Worm (Caenorhabditis elegans) whole organism, L2 larva: ENCODE measurements around the gene nas-16.

Experiments
- C34F6.9 ChIP-seq: fragments of 150-350 bp; optimal IDR thresholded peaks from 2 replicates; lab custom pipeline; 2014; ENCODE audit warnings: missing biosample characterization, missing genetic modification characterization
- ZK546.5 ChIP-seq: sonication (generic microtip); optimal IDR thresholded peaks from 2 replicates; lab custom pipeline; 2017; ENCODE audit warnings: missing biosample characterization, missing genetic modification characterization
- aly-2 ChIP-seq: fragments of 150-350 bp; optimal IDR thresholded peaks from 2 replicates; lab custom pipeline; 2014; ENCODE audit warnings: missing biosample characterization, missing genetic modification characterization
- ama-1 ChIP-seq: fragments of 150-350 bp; optimal IDR thresholded peaks from 2 replicates; lab custom pipeline; 2018; ENCODE audit warnings: inconsistent platforms
- blmp-1 ChIP-seq: sonication (generic microtip); optimal IDR thresholded peaks from 2 replicates; lab custom pipeline; 2017; ENCODE audit warnings: missing genetic modification characterization, mild to moderate bottlenecking, missing compliant biosample characterization, antibody characterized with exemption, moderate library complexity; ENCODE audit not compliant: insufficient read depth
- crh-2 ChIP-seq: sonication (generic microtip); optimal IDR thresholded peaks from 2 replicates; lab custom pipeline; 2017; ENCODE audit warnings: missing biosample characterization, missing genetic modification characterization
- elt-1 ChIP-seq: fragments of 150-350 bp; optimal IDR thresholded peaks from 2 replicates; lab custom pipeline; 2014; ENCODE audit warnings: missing biosample characterization, missing genetic modification characterization
- elt-3 ChIP-seq: sonication (generic microtip); optimal IDR thresholded peaks from 2 replicates; lab custom pipeline; 2017; ENCODE audit warnings: missing biosample characterization, missing genetic modification characterization
- gmeb-1 ChIP-seq: fragments of 150-350 bp; optimal IDR thresholded peaks from 2 replicates; lab custom pipeline; 2014; ENCODE audit warnings: missing biosample characterization, missing genetic modification characterization
- lin-11 ChIP-seq: fragments of 150-350 bp; sonication (generic microtip); optimal IDR thresholded peaks from 2 replicates; lab custom pipeline; 2014; ENCODE audit warnings: missing biosample characterization, missing genetic modification characterization, inconsistent platforms, mixed read lengths
- lin-13 ChIP-seq: fragments of 150-350 bp; optimal IDR thresholded peaks from 2 replicates; lab custom pipeline; 2014; ENCODE audit warnings: missing biosample characterization, missing genetic modification reagents, missing genetic modification characterization
- lin-39 ChIP-seq: fragments of 150-350 bp; optimal IDR thresholded peaks from 2 replicates; lab custom pipeline; 2014; ENCODE audit warnings: missing biosample characterization, missing genetic modification reagents, missing genetic modification characterization
- lsy-2 ChIP-seq, 2 experiments: fragments of 150-350 bp in 1 of 2; sonication (generic microtip) in 1 of 2; optimal IDR thresholded peaks; 2 replicates each; lab custom pipeline; 2014 to 2017; ENCODE audit warnings: missing biosample characterization in 2 of 2, missing genetic modification characterization in 2 of 2
- mbf-1 ChIP-seq: sonication (generic microtip); optimal IDR thresholded peaks from 2 replicates; lab custom pipeline; 2017; ENCODE audit warnings: missing biosample characterization, missing genetic modification characterization
- nhr-10 ChIP-seq: sonication (generic microtip); optimal IDR thresholded peaks from 2 replicates; lab custom pipeline; 2017; ENCODE audit warnings: missing biosample characterization, missing genetic modification characterization
- nhr-11 ChIP-seq: fragments of 150-350 bp; optimal IDR thresholded peaks from 2 replicates; lab custom pipeline; 2014; ENCODE audit warnings: missing biosample characterization, missing genetic modification characterization
- nhr-12 ChIP-seq: fragments of 150-350 bp; optimal IDR thresholded peaks from 2 replicates; lab custom pipeline; 2014; ENCODE audit warnings: missing biosample characterization, missing genetic modification characterization
- nhr-21 ChIP-seq: fragments of 150-350 bp; optimal IDR thresholded peaks from 2 replicates; lab custom pipeline; 2014; ENCODE audit warnings: missing biosample characterization, missing genetic modification characterization
- nhr-25 ChIP-seq: fragments of 150-350 bp; sonication (generic microtip); optimal IDR thresholded peaks from 3 replicates; lab custom pipeline; 2014; ENCODE audit warnings: missing biosample characterization, missing genetic modification characterization
- nhr-6 ChIP-seq: fragments of 150-350 bp; optimal IDR thresholded peaks from 2 replicates; lab custom pipeline; 2014; ENCODE audit warnings: missing biosample characterization, missing genetic modification characterization
- nhr-77 ChIP-seq: fragments of 150-350 bp; optimal IDR thresholded peaks from 2 replicates; lab custom pipeline; 2014; ENCODE audit warnings: missing biosample characterization, missing genetic modification characterization
- peb-1 ChIP-seq: fragments of 150-350 bp; optimal IDR thresholded peaks from 2 replicates; lab custom pipeline; 2014; ENCODE audit warnings: missing biosample characterization, missing genetic modification characterization
- sem-4 ChIP-seq: fragments of 150-350 bp; optimal IDR thresholded peaks from 2 replicates; lab custom pipeline; 2014; ENCODE audit warnings: missing biosample characterization, missing genetic modification reagents, missing genetic modification characterization
- sma-9 ChIP-seq, 2 experiments: fragments of 150-350 bp in 1 of 2; sonication (generic microtip) in 1 of 2; optimal IDR thresholded peaks; 2 replicates each; lab custom pipeline; 2014 to 2016; ENCODE audit warnings: missing genetic modification characterization in 2 of 2, mild to moderate bottlenecking in 1 of 2, missing biosample characterization in 1 of 2, missing compliant biosample characterization in 1 of 2, missing genetic modification reagents in 1 of 2, moderate library complexity in 1 of 2
- snpc-4 ChIP-seq: fragments of 150-350 bp; optimal IDR thresholded peaks from 2 replicates; lab custom pipeline; 2014; ENCODE audit warnings: missing biosample characterization, missing genetic modification characterization
- unc-39 ChIP-seq: fragments of 150-350 bp; optimal IDR thresholded peaks from 2 replicates; lab custom pipeline; 2014; ENCODE audit warnings: missing biosample characterization, missing genetic modification characterization
- unc-55 ChIP-seq: fragments of 150-350 bp; sonication (generic microtip); optimal IDR thresholded peaks from 3 replicates; lab custom pipeline; 2014; ENCODE audit warnings: missing biosample characterization, missing genetic modification reagents, missing genetic modification characterization
- zag-1 ChIP-seq: fragments of 150-350 bp; optimal IDR thresholded peaks from 2 replicates; lab custom pipeline; 2014; ENCODE audit warnings: missing biosample characterization, missing genetic modification characterization
- ztf-1 ChIP-seq: fragments of 200-800 bp; sonication (Bioruptor generic); conservative IDR thresholded peaks from 2 replicates; pipeline ENCODE4 v1.3.6; 2022; ENCODE audit warnings: missing genetic modification characterization, missing compliant biosample characterization
- ztf-11 ChIP-seq: sonication (generic microtip); optimal IDR thresholded peaks from 2 replicates; lab custom pipeline; 2017; ENCODE audit warnings: missing biosample characterization, missing genetic modification characterization

The nas-16 gene

DNA sequence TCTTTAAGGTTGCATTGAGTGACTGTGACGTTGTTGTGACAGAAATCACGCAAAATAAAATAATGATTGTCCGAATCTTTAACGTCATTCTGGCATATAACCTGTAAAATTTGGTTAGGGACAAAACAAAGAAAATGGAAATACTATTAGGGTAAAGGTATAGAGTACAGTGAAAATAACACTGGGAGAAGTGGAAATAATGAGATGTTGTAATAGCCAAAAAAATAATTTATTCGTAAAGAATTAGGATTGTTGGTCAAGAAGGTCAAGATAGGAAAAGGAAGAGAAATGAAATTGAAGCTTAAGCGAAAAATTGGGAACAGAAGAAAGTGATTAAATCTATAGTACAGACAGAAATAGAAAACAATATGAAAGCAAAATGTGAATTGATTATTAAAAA, 22.9 kb downstream of the nas-16 start, which contains the start of gene deg-3:
deg-3 (minus strand) TSS at position 101 of the 400 bp plus-strand sequence.
- TF ChIP-seq unc-39 (tag; lab: Kevin White, UChicago) = no peak
- TF ChIP-seq snpc-4 (tag; lab: Kevin White, UChicago) = no peak
- no peak for TF ChIP-seq gmeb-1

DNA sequence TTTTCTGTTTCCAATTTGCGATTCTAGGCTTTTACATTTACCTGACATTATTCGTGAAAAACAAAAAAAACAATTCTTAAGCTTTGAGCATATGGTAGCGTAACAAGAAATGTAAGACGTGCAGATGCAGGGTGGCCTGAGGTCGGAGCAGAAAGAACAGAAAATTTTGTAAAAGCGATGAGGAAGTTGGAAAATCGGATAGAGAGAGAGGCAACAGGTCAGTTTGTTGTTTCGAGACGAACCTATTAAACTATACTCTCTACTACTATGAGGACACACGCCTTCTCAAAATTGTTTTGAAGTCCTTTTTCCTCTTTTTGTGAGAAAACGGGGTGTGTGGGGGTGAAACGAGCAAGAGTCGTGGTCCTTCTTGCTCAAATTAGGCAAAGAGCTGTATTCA, 29.5 kb downstream of the nas-16 start, which contains the start of gene des-2:
des-2 (minus strand) TSS at position 101 of the 400 bp plus-strand sequence.
- TF ChIP-seq lin-39 (tag; lab: Kevin White, UChicago) = no peak
- no peak for TF ChIP-seq nhr-6 (tag; lab: Kevin White, UChicago)
- TF ChIP-seq nhr-10 (tag; lab: Kevin White, UChicago) = no peak
- no peak for TF ChIP-seq nhr-11
- TF ChIP-seq blmp-1 = no peak
- no peak for TF ChIP-seq lin-11 (tag; lab: Kevin White, UChicago)
- no peak for TF ChIP-seq ZK546.5 (tag; lab: Kevin White, UChicago)

DNA sequence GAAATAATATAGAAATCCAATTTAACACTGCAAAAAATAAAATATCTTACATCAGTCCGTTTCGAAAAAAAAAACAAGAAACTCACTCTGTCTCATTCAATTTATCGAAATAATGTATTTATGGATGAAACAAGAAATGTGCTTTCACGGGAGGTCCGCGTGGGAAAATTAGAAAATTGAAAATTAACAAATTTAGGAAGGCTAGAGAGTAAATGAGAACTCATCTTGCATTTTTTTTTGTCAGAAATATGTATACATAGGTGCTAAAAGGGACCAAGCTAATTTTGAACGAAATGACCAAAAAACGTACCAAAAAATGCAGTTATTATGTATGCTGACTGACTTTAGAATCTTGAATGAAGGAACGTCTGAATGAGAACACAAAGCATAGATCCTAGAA, 32.4 kb downstream of the nas-16 start, which contains the start of gene T26H10.2:
T26H10.2 (minus strand) TSS at position 101 of the 400 bp plus-strand sequence.
- TF ChIP-seq crh-2 (no peak), lsy-2 (tag; optimal IDR thresholded peaks at IDR 0.05; lab: Kevin White, UChicago) (no peak), mbf-1 (tag; lab: Kevin White, UChicago) (no peak), aly-2 (no peak), gmeb-1 (no peak), elt-1 (no peak), ZK546.5 (tag; lab: Kevin White, UChicago) (no peak), sem-4 (tag; lab: Kevin White, UChicago) (no peak)
- TF ChIP-seq, all 48 proteins: peak for 0

DNA sequence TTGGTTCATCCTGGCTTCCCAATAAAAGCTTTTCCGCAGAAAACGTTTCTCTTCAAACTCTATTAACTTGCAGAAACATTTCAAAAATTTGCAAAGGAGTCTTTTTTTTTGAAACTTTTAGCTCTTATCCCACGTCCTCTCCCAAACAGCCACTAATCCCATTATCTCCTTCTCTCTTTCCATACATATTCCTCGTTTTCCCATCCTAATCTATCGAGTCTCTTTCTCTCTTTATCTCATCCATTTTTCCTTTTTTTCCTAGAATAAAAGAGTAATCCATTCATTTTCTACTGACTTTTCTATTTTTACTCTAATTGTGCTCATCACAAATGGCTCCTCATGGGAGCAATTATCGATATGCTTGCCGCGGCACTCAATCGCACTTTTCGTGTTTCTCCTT, 36.6 kb downstream of the nas-16 start:
- TF ChIP-seq ZK546.5 (tag; lab: Kevin White, UChicago) = no peak
- peak; percentile 36 for TF ChIP-seq C34F6.9 (tag; lab: Kevin White, UChicago)
- TF ChIP-seq zag-1 (tag; lab: Kevin White, UChicago) = peak; percentile 43

DNA sequence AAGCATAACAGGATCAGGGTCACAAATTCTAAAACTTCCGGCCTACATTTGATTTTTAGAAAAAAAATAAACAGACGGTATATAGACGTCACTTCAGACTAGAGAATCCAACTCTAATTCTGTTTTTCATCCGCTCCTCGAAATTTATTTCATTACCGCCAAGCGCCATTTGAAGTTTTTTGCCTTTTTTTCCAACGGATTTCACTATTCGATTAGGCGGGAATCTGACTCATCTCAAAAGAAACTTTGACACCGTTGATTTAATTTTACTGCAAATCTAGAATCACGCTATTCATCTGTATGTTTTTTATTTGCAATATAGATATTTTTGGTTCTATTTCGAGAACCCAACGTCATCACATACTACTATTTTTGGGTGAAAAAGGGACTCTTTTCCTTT, 38.7 kb downstream of the nas-16 start:
- TF ChIP-seq lin-13 (GFP tag; lab: Kevin White, UChicago) (no peak), elt-3 (no peak), nhr-77 (tag; lab: Kevin White, UChicago) (no peak), gmeb-1 (no peak), ztf-11 (no peak), nhr-21 (tag; lab: Kevin White, UChicago) (no peak), sem-4 (tag; lab: Kevin White, UChicago) (no peak), ZK546.5 (tag; lab: Kevin White, UChicago) (no peak), unc-55 (GFP tag; lab: Kevin White, UChicago) (no peak), nhr-11 (no peak), peb-1 (tag; lab: Kevin White, UChicago) (no peak), ama-1 (lab: Kevin White, UChicago) (no peak), crh-2 (no peak), nhr-25 (tag; lab: Kevin White, UChicago) (no peak), nhr-12 (tag; lab: Kevin White, UChicago) (no peak), ztf-1 (no peak), nhr-10 (tag; lab: Kevin White, UChicago) (no peak)

DNA sequence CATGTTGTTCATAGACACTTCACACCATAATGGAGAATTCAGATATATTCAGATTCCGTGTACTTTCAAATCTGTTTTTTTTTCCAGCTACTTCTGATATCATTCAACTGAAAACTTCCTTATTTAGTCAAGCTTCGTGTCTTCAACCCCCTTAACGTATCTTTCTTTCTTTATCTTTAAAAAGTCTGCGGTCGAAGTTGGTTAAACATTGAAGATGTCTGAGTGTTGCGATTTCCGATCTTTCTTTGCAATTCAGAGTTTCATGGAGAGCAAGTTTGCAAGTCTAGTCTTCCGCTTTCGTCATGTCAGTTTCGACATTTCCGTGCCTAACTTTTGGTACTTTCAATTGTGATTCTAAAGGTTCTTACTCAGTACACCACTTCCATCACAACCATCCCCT, 43.1 kb downstream of the nas-16 start:
- TF ChIP-seq zag-1 (tag; lab: Kevin White, UChicago) (no peak), lin-13 (GFP tag; lab: Kevin White, UChicago) (no peak)
- TF ChIP-seq, all 48 proteins: peak for 0

DNA sequence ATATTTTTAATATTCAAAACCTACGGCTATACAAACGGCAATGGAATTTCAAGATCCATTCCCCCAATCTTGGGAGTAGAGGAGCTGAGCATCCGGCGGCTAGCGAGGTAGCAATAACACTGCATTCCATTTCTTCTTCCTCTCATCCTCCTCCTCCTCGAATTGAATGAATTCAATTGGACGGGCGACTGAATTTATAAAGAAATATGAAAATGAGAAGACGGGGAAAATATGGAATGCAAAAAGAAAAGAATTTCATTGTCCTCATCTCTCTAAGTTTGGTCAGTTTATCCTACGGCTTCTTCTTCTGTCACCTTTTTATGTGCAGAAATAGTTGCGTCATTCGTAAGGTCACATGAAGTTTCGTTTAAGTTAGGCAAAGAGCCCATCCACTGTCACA, 44.3 kb downstream of the nas-16 start:
- no peak for TF ChIP-seq gmeb-1
- no peak for TF ChIP-seq zag-1 (tag; lab: Kevin White, UChicago)
- no peak for TF ChIP-seq peb-1 (tag; lab: Kevin White, UChicago)
- TF ChIP-seq nhr-21 (tag; lab: Kevin White, UChicago) = no peak
- TF ChIP-seq nhr-10 (tag; lab: Kevin White, UChicago) = no peak
- TF ChIP-seq sma-9 (GFP tag; optimal IDR thresholded peaks at IDR 0.05; lab: Kevin White, UChicago) = no peak
- TF ChIP-seq sma-9 (tag; optimal IDR thresholded peaks at IDR 0.05; lab: Kevin White, UChicago) = no peak
